Fruit fly (Drosophila melanogaster) whole organism: ENCODE measurements around the gene Gba1a.

Experiments used
- CG8478 ChIP-seq: fragments of >200 bp; optimal IDR thresholded peaks from 2 replicates; lab custom pipeline; 2018; ENCODE audit warnings: inconsistent platforms
- Dll ChIP-seq: fragments of >200 bp; optimal IDR thresholded peaks from 2 replicates; lab custom pipeline; 2017
- EcR ChIP-seq, 2 experiments: fragments of >200 bp; optimal IDR thresholded peaks; 2 replicates each; lab custom pipeline; 2017; ENCODE audit warnings: missing biosample characterization in 2 of 2, missing genetic modification characterization in 2 of 2, missing genetic modification reagents in 2 of 2
- pan ChIP-seq: fragments of >200 bp; optimal IDR thresholded peaks from 2 replicates; lab custom pipeline; 2017
- psq ChIP-seq: fragments of >200 bp; optimal IDR thresholded peaks from 2 replicates; lab custom pipeline; 2017
- usp ChIP-seq: fragments of >200 bp; optimal IDR thresholded peaks from 2 replicates; lab custom pipeline; 2017; ENCODE audit warnings: missing biosample characterization, missing genetic modification characterization, mixed read lengths

Gene Gba1a

dm6 chr3R:23721525-23721924 is 21.1 kb downstream of the Gba1a start, which contains the start of gene CG10232:
CG10232 (minus strand) TSS chr3R:23721625.
- TF ChIP-seq EcR (GFP tag; optimal IDR thresholded peaks at IDR 0.05; lab: Kevin White, UChicago), result no peak
- TF ChIP-seq usp (GFP tag; lab: Kevin White, UChicago), result no peak
- TF ChIP-seq CG8478 (lab: Kevin White, UChicago), result no peak
- no peak for TF ChIP-seq pan (lab: Kevin White, UChicago)
- TF ChIP-seq Dll (lab: Kevin White, UChicago), result no peak
- no peak for TF ChIP-seq psq (lab: Kevin White, UChicago)

- TF ChIP-seq Dll (lab: Kevin White, UChicago) (no peak), psq (lab: Kevin White, UChicago) (no peak), CG8478 (lab: Kevin White, UChicago) (no peak), usp (GFP tag; lab: Kevin White, UChicago) (no peak), pan (lab: Kevin White, UChicago) (no peak), EcR (GFP tag; optimal IDR thresholded peaks at IDR 0.05; lab: Kevin White, UChicago) (no peak)
Measured at dm6 chr3R:23721936-23722335, 21.5 kb downstream of the Gba1a start.

dm6 chr3R:23722680-23723372 is 22.4 kb downstream of the Gba1a start, which contains the start of gene CG10365:
CG10365 (plus strand) TSS chr3R:23723331.
- TF ChIP-seq EcR (GFP tag; optimal IDR thresholded peaks at IDR 0.05; lab: Kevin White, UChicago) (no peak), pan (lab: Kevin White, UChicago) (no peak), psq (lab: Kevin White, UChicago) (no peak), usp (GFP tag; lab: Kevin White, UChicago) (no peak), Dll (lab: Kevin White, UChicago) (no peak), CG8478 (lab: Kevin White, UChicago) (no peak)

dm6 chr3R:23723381-23724034 is 23.1 kb downstream of the Gba1a start:
- peak in 1 of 2 experiments; percentile 11 for TF ChIP-seq EcR (GFP tag; optimal IDR thresholded peaks at IDR 0.05; lab: Kevin White, UChicago)
- no peak for TF ChIP-seq pan (lab: Kevin White, UChicago)

dm6 chr3R:23724843-23725506 is 24.6 kb downstream of the Gba1a start:
- TF ChIP-seq pan (lab: Kevin White, UChicago) (no peak), psq (lab: Kevin White, UChicago) (no peak), Dll (lab: Kevin White, UChicago) (no peak), usp (GFP tag; lab: Kevin White, UChicago) (no peak), CG8478 (lab: Kevin White, UChicago) (no peak), EcR (GFP tag; optimal IDR thresholded peaks at IDR 0.05; lab: Kevin White, UChicago) (no peak)

dm6 chr3R:23725711-23726349 is 25.4 kb downstream of the Gba1a start:
- TF ChIP-seq EcR (GFP tag; optimal IDR thresholded peaks at IDR 0.05; lab: Kevin White, UChicago) (no peak), pan (lab: Kevin White, UChicago) (no peak), psq (lab: Kevin White, UChicago) (no peak), usp (GFP tag; lab: Kevin White, UChicago) (no peak), Dll (lab: Kevin White, UChicago) (no peak), CG8478 (lab: Kevin White, UChicago) (no peak)

dm6 chr3R:23726740-23727139 is 26.3 kb downstream of the Gba1a start:
- no peak for TF ChIP-seq usp (GFP tag; lab: Kevin White, UChicago)
- TF ChIP-seq CG8478 (lab: Kevin White, UChicago), result no peak
- no peak for TF ChIP-seq EcR (GFP tag; optimal IDR thresholded peaks at IDR 0.05; lab: Kevin White, UChicago)
- TF ChIP-seq psq (lab: Kevin White, UChicago), result no peak
- no peak for TF ChIP-seq Dll (lab: Kevin White, UChicago)
- TF ChIP-seq pan (lab: Kevin White, UChicago), result no peak

dm6 chr3R:23727657-23728056 is 27.2 kb downstream of the Gba1a start:
- TF ChIP-seq psq (lab: Kevin White, UChicago) (no peak), EcR (GFP tag; optimal IDR thresholded peaks at IDR 0.05; lab: Kevin White, UChicago) (no peak), Dll (lab: Kevin White, UChicago) (no peak), pan (lab: Kevin White, UChicago) (no peak), usp (GFP tag; lab: Kevin White, UChicago) (no peak), CG8478 (lab: Kevin White, UChicago) (no peak)

dm6 chr3R:23728086-23728485 is 27.7 kb downstream of the Gba1a start:
- TF ChIP-seq usp (GFP tag; lab: Kevin White, UChicago) (no peak), psq (lab: Kevin White, UChicago) (no peak), CG8478 (lab: Kevin White, UChicago) (no peak), Dll (lab: Kevin White, UChicago) (no peak), EcR (GFP tag; optimal IDR thresholded peaks at IDR 0.05; lab: Kevin White, UChicago) (no peak), pan (lab: Kevin White, UChicago) (no peak)

dm6 chr3R:23729066-23729465 is 28.6 kb downstream of the Gba1a start:
- no peak for TF ChIP-seq usp (GFP tag; lab: Kevin White, UChicago)
- no peak for TF ChIP-seq pan (lab: Kevin White, UChicago)
- TF ChIP-seq EcR (GFP tag; optimal IDR thresholded peaks at IDR 0.05; lab: Kevin White, UChicago), result no peak
- TF ChIP-seq Dll (lab: Kevin White, UChicago), result no peak
- no peak for TF ChIP-seq CG8478 (lab: Kevin White, UChicago)
- no peak for TF ChIP-seq psq (lab: Kevin White, UChicago)
